Worm (Caenorhabditis elegans) whole organism, late embryonic: ENCODE results near the gene bath-29.

Experiments used
- F13H6.1 ChIP-seq: sonication (generic microtip); optimal IDR thresholded peaks from 2 replicates; lab custom pipeline; 2016; ENCODE audit warnings: missing genetic modification characterization, missing compliant biosample characterization
- K09A11.1 ChIP-seq: sonication (generic microtip); optimal IDR thresholded peaks from 2 replicates; lab custom pipeline; 2017; ENCODE audit warnings: antibody characterized with exemption, mild to moderate bottlenecking, missing genetic modification characterization, missing compliant biosample characterization; ENCODE audit not compliant: insufficient read depth
- ama-1 ChIP-seq: fragments of 150-350 bp; optimal IDR thresholded peaks from 2 replicates; lab custom pipeline; 2014
- ceh-22 ChIP-seq: sonication (generic microtip); optimal IDR thresholded peaks from 2 replicates; lab custom pipeline; 2017; ENCODE audit warnings: missing biosample characterization, missing genetic modification characterization
- ceh-24 ChIP-seq: sonication (generic microtip); optimal IDR thresholded peaks from 2 replicates; lab custom pipeline; 2016; ENCODE audit warnings: mild to moderate bottlenecking, missing genetic modification characterization, missing compliant biosample characterization
- eyg-1 ChIP-seq: sonication (generic microtip); optimal IDR thresholded peaks from 2 replicates; lab custom pipeline; 2016; ENCODE audit warnings: missing genotype, missing genetic modification characterization, missing compliant biosample characterization
- fkh-10 ChIP-seq: fragments of 150-350 bp; optimal IDR thresholded peaks from 2 replicates; lab custom pipeline; 2014; ENCODE audit warnings: missing biosample characterization, missing genetic modification reagents, missing genetic modification characterization
- madf-2 ChIP-seq: sonication (generic microtip); optimal IDR thresholded peaks from 2 replicates; lab custom pipeline; 2017; ENCODE audit warnings: missing genetic modification characterization, missing compliant biosample characterization
- pha-4 ChIP-seq: fragments of 150-350 bp; optimal IDR thresholded peaks from 2 replicates; lab custom pipeline; 2018; ENCODE audit warnings: missing biosample characterization, missing genetic modification reagents, missing genetic modification characterization
- sdc-2 ChIP-seq: sonication (generic microtip); optimal IDR thresholded peaks from 2 replicates; lab custom pipeline; 2016; ENCODE audit warnings: missing genotype, missing genetic modification characterization, missing compliant biosample characterization
- sox-4 ChIP-seq: sonication (generic microtip); optimal IDR thresholded peaks from 2 replicates; lab custom pipeline; 2017; ENCODE audit warnings: mild to moderate bottlenecking, missing genetic modification characterization, inconsistent platforms, missing compliant biosample characterization
- tbx-2 ChIP-seq: sonication (generic microtip); optimal IDR thresholded peaks from 2 replicates; lab custom pipeline; 2016; ENCODE audit warnings: missing genetic modification characterization, missing compliant biosample characterization
- unc-3 ChIP-seq, 2 experiments: fragments of 200-800 bp in 1 of 2; sonication (Bioruptor generic) in 1 of 2; sonication (generic microtip) in 1 of 2; conservative IDR thresholded peaks in 1 of 2; optimal IDR thresholded peaks in 1 of 2; 2 replicates each; pipeline versions ENCODE4 v1.3.6 to Lab custom; 2016 to 2022; ENCODE audit warnings: missing compliant biosample characterization in 2 of 2, missing genetic modification characterization in 2 of 2, missing genetic modification reagents in 1 of 2
- zip-5 ChIP-seq: sonication (generic microtip); optimal IDR thresholded peaks from 2 replicates; lab custom pipeline; 2016; ENCODE audit warnings: missing genetic modification characterization, missing compliant biosample characterization

ce11 chrII:3299457-3299856 is 48.9 kb upstream of the bath-29 start, which contains the start of gene btb-22:
- no peak for TF ChIP-seq sox-4 (tag; lab: Kevin White, UChicago)
- no peak for TF ChIP-seq fkh-10 (GFP tag; lab: Kevin White, UChicago)
- no peak for TF ChIP-seq ama-1 (lab: Kevin White, UChicago)
- no peak for TF ChIP-seq madf-2 (tag; lab: Kevin White, UChicago)
- no peak for TF ChIP-seq unc-3 (GFP tag; conservative IDR thresholded peaks at IDR 0.05; lab: Robert Waterston, UW)
- TF ChIP-seq unc-3 (tag; optimal IDR thresholded peaks at IDR 0.05; lab: Kevin White, UChicago) = no peak
- TF ChIP-seq eyg-1 (tag; lab: Kevin White, UChicago) = no peak
- no peak for TF ChIP-seq tbx-2 (tag; lab: Kevin White, UChicago)
- TF ChIP-seq ceh-22 (tag; lab: Kevin White, UChicago) = no peak
- no peak for TF ChIP-seq ceh-24 (tag; lab: Kevin White, UChicago)
- TF ChIP-seq K09A11.1 (tag; lab: Kevin White, UChicago) = no peak
- TF ChIP-seq sdc-2 = no peak
- TF ChIP-seq pha-4 (tag; lab: Kevin White, UChicago) = no peak
- no peak for TF ChIP-seq zip-5 (tag; lab: Kevin White, UChicago)
- no peak for TF ChIP-seq F13H6.1
